ENCODE assay signal across 3 fruit fly cellular contexts in genomic region chr3R:27208724-27209343, dm6.
TF ChIP-seq lines count a peak whose summit lies in the region.

No protein-coding gene starts in this region.

- no peak for TF ChIP-seq CTCF in whole organism, embryonic (GFP tag; optimal IDR thresholded peaks at IDR 0.05; lab: Kevin White, UChicago)

TF ChIP-seq in whole organism, embryonic, 481 proteins besides CTCF, POLR2A, EP300 and RAD21 (continues in another document):
- TF ChIP-seq CG9727 (GFP tag; optimal IDR thresholded peaks at IDR 0.05; lab: Kevin White, UChicago) (peak; percentile 69), pb (GFP tag; optimal IDR thresholded peaks at IDR 0.05; lab: Kevin White, UChicago) (no peak), twi (tag; optimal IDR thresholded peaks at IDR 0.05; lab: Kevin White, UChicago) (no peak), Eip74EF (GFP tag; optimal IDR thresholded peaks at IDR 0.05; lab: Kevin White, UChicago) (no peak), CG8388 (GFP tag; optimal IDR thresholded peaks at IDR 0.05; lab: Kevin White, UChicago) (no peak), shn (GFP tag; optimal IDR thresholded peaks at IDR 0.05; lab: Kevin White, UChicago) (no peak), bigmax (GFP tag; optimal IDR thresholded peaks at IDR 0.05; lab: Kevin White, UChicago) (no peak), Ets97D (GFP tag; optimal IDR thresholded peaks at IDR 0.05; lab: Kevin White, UChicago) (no peak), Myb (GFP tag; optimal IDR thresholded peaks at IDR 0.05; lab: Kevin White, UChicago) (no peak), Aef1 (GFP tag; IDR thresholded peaks at IDR 0.05; lab: Robert Waterston, UW) (no peak), CG12744 (GFP tag; optimal IDR thresholded peaks at IDR 0.05; lab: Kevin White, UChicago) (no peak), CG15696 (tag; optimal IDR thresholded peaks at IDR 0.05; lab: Kevin White, UChicago) (peak; percentile 73), CG32767 (GFP tag; IDR thresholded peaks at IDR 0.05; lab: Robert Waterston, UW) (no peak), dati (GFP tag; IDR thresholded peaks at IDR 0.05; lab: Robert Waterston, UW) (no peak), CG1647 (GFP tag; optimal IDR thresholded peaks at IDR 0.05; lab: Kevin White, UChicago) (peak; percentile 6), CG3838 (GFP tag; optimal IDR thresholded peaks at IDR 0.05; lab: Kevin White, UChicago) (no peak), crp (GFP tag; optimal IDR thresholded peaks at IDR 0.05; lab: Kevin White, UChicago) (no peak), Hr3 (GFP tag; optimal IDR thresholded peaks at IDR 0.05; lab: Kevin White, UChicago) (no peak), CG11247 (GFP tag; IDR thresholded peaks at IDR 0.05; lab: Robert Waterston, UW) (0 out of 2 replicates have a peak, but pooled peaks have one; percentile 38), amos (GFP tag; IDR thresholded peaks at IDR 0.05; lab: Robert Waterston, UW; ENCODE audit: partially characterized antibody) (no peak), CG9609 (GFP tag; optimal IDR thresholded peaks at IDR 0.05; lab: Kevin White, UChicago) (no peak), phol (tag; optimal IDR thresholded peaks at IDR 0.05; lab: Kevin White, UChicago) (no peak), CG6683 (GFP tag; optimal IDR thresholded peaks at IDR 0.05; lab: Kevin White, UChicago) (no peak), Poxn (GFP tag; IDR thresholded peaks at IDR 0.05; lab: Robert Waterston, UW) (no peak), Bteb2 (GFP tag; optimal IDR thresholded peaks at IDR 0.05; lab: Kevin White, UChicago) (no peak), Max (GFP tag; optimal IDR thresholded peaks at IDR 0.05; lab: Kevin White, UChicago) (no peak), CG7928 (GFP tag; optimal IDR thresholded peaks at IDR 0.05; lab: Kevin White, UChicago) (no peak), NC2β (GFP tag; optimal IDR thresholded peaks at IDR 0.05; lab: Kevin White, UChicago) (peak; percentile 59), CG5245 (GFP tag; optimal IDR thresholded peaks at IDR 0.05; lab: Kevin White, UChicago) (no peak), MESR4 (GFP tag; optimal IDR thresholded peaks at IDR 0.05; lab: Kevin White, UChicago) (no peak), Blimp-1 (GFP tag; optimal IDR thresholded peaks at IDR 0.05; lab: Kevin White, UChicago) (peak; percentile 46), unpg (GFP tag; optimal IDR thresholded peaks at IDR 0.05; lab: Kevin White, UChicago) (peak; percentile 4)

TF ChIP-seq in whole organism, prepupa, 60 proteins besides CTCF, POLR2A, EP300 and RAD21:
- peak; percentile 78 for TF ChIP-seq fkh (GFP tag; optimal IDR thresholded peaks at IDR 0.05; lab: Kevin White, UChicago)
- no peak for TF ChIP-seq CG1621 (tag; optimal IDR thresholded peaks at IDR 0.05; lab: Kevin White, UChicago)

TF ChIP-seq in whole organism, wandering third instar larva, 38 proteins besides CTCF, POLR2A, EP300 and RAD21:
- TF ChIP-seq foxo (GFP tag; optimal IDR thresholded peaks at IDR 0.05; lab: Kevin White, UChicago), result no peak
- no peak for TF ChIP-seq Jra (GFP tag; optimal IDR thresholded peaks at IDR 0.05; lab: Kevin White, UChicago)
- TF ChIP-seq Hr83 (GFP tag; optimal IDR thresholded peaks at IDR 0.05; lab: Kevin White, UChicago; ENCODE audit: poor library complexity, severe bottlenecking), result peak; percentile 44
- TF ChIP-seq br (GFP tag; optimal IDR thresholded peaks at IDR 0.05; lab: Kevin White, UChicago), result no peak
- TF ChIP-seq Sp1 (GFP tag; optimal IDR thresholded peaks at IDR 0.05; lab: Kevin White, UChicago), result no peak
- TF ChIP-seq CG9705 (GFP tag; optimal IDR thresholded peaks at IDR 0.05; lab: Kevin White, UChicago), result no peak
- no peak for TF ChIP-seq lola (GFP tag; optimal IDR thresholded peaks at IDR 0.05; lab: Kevin White, UChicago)
- no peak for TF ChIP-seq CG32264 (GFP tag; optimal IDR thresholded peaks at IDR 0.05; lab: Kevin White, UChicago)
- no peak for TF ChIP-seq dsf (GFP tag; optimal IDR thresholded peaks at IDR 0.05; lab: Kevin White, UChicago; ENCODE audit: borderline replicate concordance)

Comparison
In these comparisons a context has a peak if more than half of its experiments do, and no peak if none do; other contexts are left out.
1. Of the 7 proteins assayed by ChIP-seq in both whole organism, embryonic and whole organism, prepupa: peak only in whole organism, embryonic: Blimp-1 and Sox102F; only in whole organism, prepupa: none; in both: none; in neither: 5.